Fruit fly (Drosophila melanogaster): Measurements from ENCODE around the gene CG7991.
A peak's percentile ranks its signal among the peaks of the same experiment; 100 is the strongest.

The CG7991 gene

dm6 chr3L:1674381-1674780 is at the start of gene CG7991:
TSS of gene CG7991 (plus strand) at chr3L:1674709.
- no peak for TF ChIP-seq N (GFP tag; optimal IDR thresholded peaks at IDR 0.05)
- TF ChIP-seq Sp1 (GFP tag; optimal IDR thresholded peaks at IDR 0.05) = no peak
- no peak for TF ChIP-seq pan (optimal IDR thresholded peaks at IDR 0.05)
- no peak for TF ChIP-seq Hnf4 (GFP tag; optimal IDR thresholded peaks at IDR 0.05)

DNA sequence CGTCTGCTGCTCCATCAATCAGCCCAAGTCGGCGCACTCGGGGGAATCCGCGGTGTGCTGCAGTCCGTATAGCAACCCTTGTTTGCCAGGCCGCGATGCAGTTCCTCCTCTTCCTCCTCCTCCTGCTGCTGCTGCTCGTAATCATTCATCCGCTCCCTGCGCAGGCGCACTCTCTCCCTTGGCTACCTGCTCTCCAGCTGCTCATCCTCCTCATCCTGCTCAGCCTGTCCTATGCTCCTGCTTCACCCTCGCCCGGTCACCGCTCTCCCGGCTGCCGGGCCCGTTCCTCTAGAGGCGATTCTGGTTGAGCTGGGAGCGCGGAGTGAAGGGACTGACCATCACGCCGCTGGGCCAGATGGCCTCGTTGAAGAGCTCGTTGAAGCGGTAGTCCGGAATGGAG is 47.6 kb upstream of the CG7991 start:
- TF ChIP-seq foxo (GFP tag; optimal IDR thresholded peaks at IDR 0.05) (no peak), Vsx2 (GFP tag; optimal IDR thresholded peaks at IDR 0.05; ENCODE audit: partially characterized antibody) (peak; percentile 15), jim (GFP tag; optimal IDR thresholded peaks at IDR 0.05) (no peak), Dfd (GFP tag; optimal IDR thresholded peaks at IDR 0.05) (no peak), OdsH (GFP tag; optimal IDR thresholded peaks at IDR 0.05) (no peak), br (GFP tag; optimal IDR thresholded peaks at IDR 0.05) (no peak)

DNA sequence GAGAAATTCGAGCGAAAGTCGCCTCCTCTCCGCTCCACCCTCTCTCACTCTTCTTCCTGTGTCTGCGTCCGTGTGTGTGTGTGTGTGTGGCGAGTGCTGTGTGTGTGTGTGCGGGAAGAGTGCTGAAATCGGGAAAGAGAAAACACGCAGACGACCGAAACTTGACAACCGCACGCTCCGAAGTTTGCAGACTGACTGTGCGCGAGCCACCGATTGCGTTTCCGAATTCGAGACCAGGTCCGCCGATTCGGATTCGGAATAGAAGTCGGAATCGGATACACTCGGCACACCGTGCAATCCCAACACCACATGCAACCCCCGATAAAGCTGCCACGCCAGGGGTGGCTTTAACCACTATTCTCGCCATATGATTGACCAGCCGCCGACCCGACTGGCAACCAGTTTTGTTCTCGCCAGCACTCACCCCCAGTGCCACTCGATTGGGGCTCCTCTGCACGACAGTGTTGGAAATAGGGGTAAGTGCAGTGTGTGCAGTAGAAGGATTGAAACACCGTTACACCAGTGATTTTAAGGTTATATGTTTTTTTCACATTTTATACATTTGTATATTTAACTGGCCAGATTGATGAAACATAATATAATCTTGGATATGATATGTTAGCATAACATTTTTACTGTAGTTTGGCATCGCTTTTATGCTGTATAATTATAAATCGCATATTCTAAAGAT is 46.2 kb upstream of the CG7991 start, which contains the start of gene CG13928:
Gene CG13928 (minus strand): TSS at position 202 of the 691 bp plus-strand sequence.
- TF ChIP-seq Dif (GFP tag; optimal IDR thresholded peaks at IDR 0.05; ENCODE audit: partially characterized antibody) (peak; percentile 16), Vsx2 (GFP tag; optimal IDR thresholded peaks at IDR 0.05; ENCODE audit: partially characterized antibody) (peak; percentile 58), rgr (GFP tag; optimal IDR thresholded peaks at IDR 0.05) (no peak)

dm6 chr3L:1629064-1629777 is 45.3 kb upstream of the CG7991 start, which contains the start of gene GC:
TSS of gene GC (minus strand) at chr3L:1629301.
- TF ChIP-seq Mio (GFP tag; optimal IDR thresholded peaks at IDR 0.05) = no peak
- no peak for TF ChIP-seq Hr78 (GFP tag; optimal IDR thresholded peaks at IDR 0.05)
- TF ChIP-seq br (GFP tag; optimal IDR thresholded peaks at IDR 0.05) = no peak
- no peak for TF ChIP-seq fru (GFP tag; optimal IDR thresholded peaks at IDR 0.05)
- peak; percentile 41 for TF ChIP-seq Vsx2 (GFP tag; optimal IDR thresholded peaks at IDR 0.05; ENCODE audit: partially characterized antibody)
- peak; percentile 6 for TF ChIP-seq OdsH (GFP tag; optimal IDR thresholded peaks at IDR 0.05)
- no peak for TF ChIP-seq GATAd (GFP tag; optimal IDR thresholded peaks at IDR 0.05)
- no peak for TF ChIP-seq HLH106 (tag; optimal IDR thresholded peaks at IDR 0.05)
- no peak for TF ChIP-seq Abd-B (GFP tag; optimal IDR thresholded peaks at IDR 0.05)
- TF ChIP-seq Jra (GFP tag; optimal IDR thresholded peaks at IDR 0.05) = no peak
- no peak for TF ChIP-seq woc (GFP tag; optimal IDR thresholded peaks at IDR 0.05)
- no peak for TF ChIP-seq CG9705 (GFP tag; optimal IDR thresholded peaks at IDR 0.05)
- no peak for TF ChIP-seq tai (GFP tag; optimal IDR thresholded peaks at IDR 0.05)
- TF ChIP-seq foxo (GFP tag; optimal IDR thresholded peaks at IDR 0.05) = peak in 1 of 2 experiments; percentile 17
- no peak for TF ChIP-seq h (GFP tag; optimal IDR thresholded peaks at IDR 0.05)
- TF ChIP-seq pan (optimal IDR thresholded peaks at IDR 0.05) = no peak
- TF ChIP-seq Hnf4 (GFP tag; optimal IDR thresholded peaks at IDR 0.05) = no peak
- no peak for TF ChIP-seq Hr83 (GFP tag; optimal IDR thresholded peaks at IDR 0.05; ENCODE audit: poor library complexity, severe bottlenecking)
- no peak for TF ChIP-seq sv (GFP tag; optimal IDR thresholded peaks at IDR 0.05)
- TF ChIP-seq N (GFP tag; optimal IDR thresholded peaks at IDR 0.05) = no peak
- peak; percentile 9 for TF ChIP-seq rgr (GFP tag; optimal IDR thresholded peaks at IDR 0.05)
- TF ChIP-seq Rel (GFP tag; optimal IDR thresholded peaks at IDR 0.05) = no peak
- TF ChIP-seq Rel (tag; optimal IDR thresholded peaks at IDR 0.05) = no peak
- peak; percentile 43 for TF ChIP-seq ey (GFP tag; optimal IDR thresholded peaks at IDR 0.05)
- peak; percentile 29 for TF ChIP-seq Dif (GFP tag; optimal IDR thresholded peaks at IDR 0.05; ENCODE audit: partially characterized antibody)
- TF ChIP-seq usp (GFP tag; optimal IDR thresholded peaks at IDR 0.05) = no peak

dm6 chr3L:1636886-1637285 is 37.6 kb upstream of the CG7991 start:
- TF ChIP-seq br (GFP tag; optimal IDR thresholded peaks at IDR 0.05) = no peak
- TF ChIP-seq CG32264 (GFP tag; optimal IDR thresholded peaks at IDR 0.05) = no peak
- no peak for TF ChIP-seq Mio (GFP tag; optimal IDR thresholded peaks at IDR 0.05)
- TF ChIP-seq jim (GFP tag; optimal IDR thresholded peaks at IDR 0.05) = no peak
- no peak for TF ChIP-seq HLH106 (tag; optimal IDR thresholded peaks at IDR 0.05)
- TF ChIP-seq woc (GFP tag; optimal IDR thresholded peaks at IDR 0.05) = no peak
- no peak for TF ChIP-seq usp (GFP tag; optimal IDR thresholded peaks at IDR 0.05)
- TF ChIP-seq Vsx2 (GFP tag; optimal IDR thresholded peaks at IDR 0.05; ENCODE audit: partially characterized antibody) = no peak
